Fruit fly (Drosophila melanogaster) whole organism, embryonic: Measurements from ENCODE around the gene Fie.

Experiments used
- Adf1 ChIP-seq: fragments of 200-800 bp; sonication (Bioruptor generic); IDR thresholded peaks from 2 replicates; pipeline ENCODE4 v1.3.6; 2022; ENCODE audit warnings: missing biosample characterization, missing genetic modification characterization
- Asciz ChIP-seq: fragments of 200-800 bp; sonication (Bioruptor generic); optimal IDR thresholded peaks from 2 replicates; lab custom pipeline; 2017; ENCODE audit warnings: missing biosample characterization, mild to moderate bottlenecking, missing genetic modification characterization, missing genetic modification reagents
- Atf6 ChIP-seq: fragments of 200-800 bp; sonication (Bioruptor generic); IDR thresholded peaks from 2 replicates; pipeline ENCODE4 v1.3.6; 2022; ENCODE audit warnings: missing biosample characterization, missing genetic modification characterization
- CG10147 ChIP-seq: fragments of 200-800 bp; sonication (Bioruptor generic); optimal IDR thresholded peaks from 2 replicates; lab custom pipeline; 2019; ENCODE audit warnings: missing biosample characterization, mild to moderate bottlenecking, missing genetic modification characterization, moderate library complexity
- CG10959 ChIP-seq: fragments of 200-800 bp; sonication (Bioruptor generic); IDR thresholded peaks from 2 replicates; pipeline ENCODE4 v1.3.6; 2022; ENCODE audit warnings: missing biosample characterization, missing genetic modification characterization
- CG11504 ChIP-seq: fragments of 200-800 bp; sonication (Bioruptor generic); optimal IDR thresholded peaks from 3 replicates; lab custom pipeline; 2019; ENCODE audit warnings: missing biosample characterization, mild to moderate bottlenecking, missing genetic modification characterization, moderate library complexity
- CG11560 ChIP-seq: fragments of 200-800 bp; sonication (Bioruptor generic); IDR thresholded peaks from 3 replicates; pipeline ENCODE4 v1.3.6; 2022; ENCODE audit warnings: missing biosample characterization, missing genetic modification characterization
- CG12155 ChIP-seq: fragments of 200-800 bp; sonication (Bioruptor generic); optimal IDR thresholded peaks from 3 replicates; lab custom pipeline; 2016; ENCODE audit warnings: missing biosample characterization, missing genetic modification characterization
- CG12236 ChIP-seq: fragments of 200-800 bp; sonication (Bioruptor generic); optimal IDR thresholded peaks from 2 replicates; lab custom pipeline; 2016; ENCODE audit warnings: missing biosample characterization, missing genetic modification characterization
- CG14710 ChIP-seq: fragments of 200-800 bp; sonication (Bioruptor generic); optimal IDR thresholded peaks from 3 replicates; lab custom pipeline; 2019; ENCODE audit warnings: missing biosample characterization, mild to moderate bottlenecking, missing genetic modification characterization, moderate library complexity
- CG14965 ChIP-seq: fragments of 200-800 bp; sonication (Bioruptor generic); optimal IDR thresholded peaks from 2 replicates; lab custom pipeline; 2016; ENCODE audit warnings: missing biosample characterization, missing genetic modification characterization, borderline replicate concordance
- CG17186 ChIP-seq: fragments of 200-800 bp; sonication (Bioruptor generic); optimal IDR thresholded peaks from 3 replicates; lab custom pipeline; 2017; ENCODE audit warnings: missing biosample characterization, missing genetic modification reagents, missing genetic modification characterization
- CG2116 ChIP-seq: fragments of 200-800 bp; sonication (Bioruptor generic); optimal IDR thresholded peaks from 3 replicates; lab custom pipeline; 2018; ENCODE audit warnings: missing biosample characterization, mild to moderate bottlenecking, missing genetic modification characterization
- CG2889 ChIP-seq: fragments of 200-800 bp; sonication (Bioruptor generic); IDR thresholded peaks from 3 replicates; pipeline ENCODE4 v1.3.6; 2022; ENCODE audit warnings: missing biosample characterization, missing genetic modification characterization
- CG4282 ChIP-seq: fragments of 200-800 bp; sonication (Bioruptor generic); optimal IDR thresholded peaks from 2 replicates; lab custom pipeline; 2016; ENCODE audit warnings: missing biosample characterization, missing genetic modification characterization
- CG4328 ChIP-seq: fragments of 200-800 bp; sonication (Bioruptor generic); optimal IDR thresholded peaks from 3 replicates; lab custom pipeline; 2017; ENCODE audit warnings: missing biosample characterization, missing genetic modification reagents, missing genetic modification characterization
- CG5245 ChIP-seq: fragments of 200-800 bp; sonication (Bioruptor generic); optimal IDR thresholded peaks from 3 replicates; lab custom pipeline; 2016; ENCODE audit warnings: missing biosample characterization, missing genetic modification characterization
- CG5953 ChIP-seq: fragments of 200-800 bp; sonication (Bioruptor generic); IDR thresholded peaks from 2 replicates; pipeline ENCODE4 v1.3.6; 2022; ENCODE audit warnings: missing biosample characterization, missing genetic modification characterization
- CG6175 ChIP-seq: fragments of 200-800 bp; sonication (Bioruptor generic); IDR thresholded peaks from 3 replicates; pipeline ENCODE4 v1.3.6; 2022; ENCODE audit warnings: missing biosample characterization, missing genetic modification characterization
- CG8281 ChIP-seq: fragments of 200-800 bp; sonication (Bioruptor generic); optimal IDR thresholded peaks from 2 replicates; lab custom pipeline; 2018; ENCODE audit warnings: missing biosample characterization, mild to moderate bottlenecking, missing genetic modification characterization, moderate library complexity
- CG9215 ChIP-seq: fragments of 200-800 bp; sonication (Bioruptor generic); IDR thresholded peaks from 2 replicates; pipeline ENCODE4 v1.3.6; 2022; ENCODE audit warnings: missing biosample characterization, missing genetic modification characterization
- Dad ChIP-seq: fragments of 200-800 bp; sonication (Bioruptor generic); optimal IDR thresholded peaks from 3 replicates; lab custom pipeline; 2016; ENCODE audit warnings: missing biosample characterization, missing genetic modification characterization
- Deaf1 ChIP-seq: fragments of 200-800 bp; optimal IDR thresholded peaks from 3 replicates; lab custom pipeline; 2019; ENCODE audit warnings: missing biosample characterization, mild to moderate bottlenecking, missing genetic modification characterization, moderate library complexity
- Dref ChIP-seq: fragments of 200-800 bp; sonication (Bioruptor generic); IDR thresholded peaks from 2 replicates; pipeline ENCODE4 v1.3.6; 2022; ENCODE audit warnings: missing biosample characterization, missing genetic modification characterization
- Gug ChIP-seq: fragments of 200-800 bp; sonication (Bioruptor generic); IDR thresholded peaks from 4 replicates; pipeline ENCODE4 v1.3.6; 2022; ENCODE audit warnings: missing biosample characterization, missing genetic modification characterization
- Hey ChIP-seq: fragments of 200-800 bp; sonication (Bioruptor generic); optimal IDR thresholded peaks from 3 replicates; lab custom pipeline; 2018; ENCODE audit warnings: missing biosample characterization, mild to moderate bottlenecking, missing genetic modification characterization
- HmgD ChIP-seq: fragments of 200-800 bp; sonication (Bioruptor generic); optimal IDR thresholded peaks from 3 replicates; lab custom pipeline; 2016; ENCODE audit warnings: missing biosample characterization, missing genetic modification characterization
- Meics ChIP-seq: fragments of 200-800 bp; sonication (Bioruptor generic); optimal IDR thresholded peaks from 2 replicates; lab custom pipeline; 2017; ENCODE audit warnings: missing biosample characterization, mild to moderate bottlenecking, missing genetic modification characterization
- Poxn ChIP-seq: fragments of 200-800 bp; sonication (Bioruptor generic); IDR thresholded peaks from 2 replicates; pipeline ENCODE4 v1.3.6; 2022; ENCODE audit warnings: missing biosample characterization, missing genetic modification characterization
- Ptx1 ChIP-seq: fragments of 200-800 bp; sonication (Bioruptor generic); IDR thresholded peaks from 2 replicates; pipeline ENCODE4 v1.3.6; 2022; ENCODE audit warnings: missing biosample characterization, missing genetic modification characterization
- Stat92E ChIP-seq, 3 experiments: fragments of >200 bp in 2 of 3; fragments of 200-800 bp in 1 of 3; sonication (Bioruptor generic) in 1 of 3; optimal IDR thresholded peaks; 2 replicates each; lab custom pipeline; 2017 to 2019; ENCODE audit warnings: missing biosample characterization in 3 of 3, missing genetic modification characterization in 3 of 3, mild to moderate bottlenecking in 1 of 3, moderate library complexity in 1 of 3
- cas ChIP-seq: fragments of 200-800 bp; sonication (Bioruptor generic); IDR thresholded peaks from 2 replicates; pipeline ENCODE4 v1.3.6; 2022; ENCODE audit warnings: missing biosample characterization, missing genetic modification characterization
- caup ChIP-seq: fragments of 200-800 bp; sonication (Bioruptor generic); optimal IDR thresholded peaks from 3 replicates; lab custom pipeline; 2017; ENCODE audit warnings: missing biosample characterization, mild to moderate bottlenecking, missing genetic modification characterization, moderate library complexity; ENCODE audit not compliant: severe bottlenecking
- ci ChIP-seq: fragments of 200-800 bp; sonication (Bioruptor generic); IDR thresholded peaks from 3 replicates; pipeline ENCODE4 v1.3.6; 2022; ENCODE audit warnings: missing biosample characterization, missing genetic modification characterization
- corto ChIP-seq: fragments of 200-800 bp; sonication (Bioruptor generic); optimal IDR thresholded peaks from 2 replicates; lab custom pipeline; 2016; ENCODE audit warnings: missing biosample characterization, mild to moderate bottlenecking, missing genetic modification characterization, moderate library complexity
- danr ChIP-seq: fragments of 200-800 bp; sonication (Bioruptor generic); IDR thresholded peaks from 2 replicates; pipeline ENCODE4 v1.3.6; 2022; ENCODE audit warnings: missing biosample characterization, missing genetic modification characterization
- gem ChIP-seq: fragments of 200-800 bp; sonication (Bioruptor generic); optimal IDR thresholded peaks from 2 replicates; lab custom pipeline; 2019; ENCODE audit warnings: missing biosample characterization, mild to moderate bottlenecking, missing genetic modification characterization, moderate library complexity
- gsb-n ChIP-seq: fragments of 200-800 bp; sonication (Bioruptor generic); optimal IDR thresholded peaks from 3 replicates; lab custom pipeline; 2018; ENCODE audit warnings: missing biosample characterization, mild to moderate bottlenecking, missing genetic modification characterization
- h ChIP-seq: fragments of >200 bp; optimal IDR thresholded peaks from 2 replicates; lab custom pipeline; 2017
- hth ChIP-seq: fragments of >200 bp; optimal IDR thresholded peaks from 2 replicates; lab custom pipeline; 2017; ENCODE audit warnings: inconsistent platforms
- insv ChIP-seq, 2 experiments: fragments of 200-800 bp; sonication (Bioruptor generic); optimal IDR thresholded peaks; 3 replicates each; lab custom pipeline; 2016 to 2018; ENCODE audit warnings: missing biosample characterization in 2 of 2, missing genetic modification characterization in 2 of 2
- luna ChIP-seq: fragments of 200-800 bp; sonication (Bioruptor generic); optimal IDR thresholded peaks from 2 replicates; lab custom pipeline; 2016; ENCODE audit warnings: missing biosample characterization, missing genetic modification characterization
- nau ChIP-seq: fragments of 200-800 bp; sonication (Bioruptor generic); optimal IDR thresholded peaks from 3 replicates; lab custom pipeline; 2017; ENCODE audit warnings: missing biosample characterization, mild to moderate bottlenecking, missing genetic modification characterization, missing genetic modification reagents
- pb ChIP-seq: fragments of 200-800 bp; sonication (Bioruptor generic); optimal IDR thresholded peaks from 3 replicates; lab custom pipeline; 2016; ENCODE audit warnings: missing biosample characterization, missing genetic modification characterization
- pho ChIP-seq: fragments of 200-800 bp; sonication (Bioruptor generic); optimal IDR thresholded peaks from 2 replicates; lab custom pipeline; 2016; ENCODE audit warnings: missing biosample characterization, missing genetic modification characterization
- ro ChIP-seq: fragments of 200-800 bp; sonication (Bioruptor generic); IDR thresholded peaks from 2 replicates; pipeline ENCODE4 v1.3.6; 2022; ENCODE audit warnings: missing biosample characterization, missing genetic modification characterization
- sob ChIP-seq: fragments of 200-800 bp; sonication (Bioruptor generic); IDR thresholded peaks from 2 replicates; pipeline ENCODE4 v1.3.6; 2022; ENCODE audit warnings: missing biosample characterization, missing genetic modification characterization
- sug ChIP-seq: fragments of 200-800 bp; optimal IDR thresholded peaks from 2 replicates; lab custom pipeline; 2019; ENCODE audit warnings: missing biosample characterization, mild to moderate bottlenecking, missing genetic modification characterization, moderate library complexity
- vnd ChIP-seq: fragments of 200-800 bp; sonication (Bioruptor generic); IDR thresholded peaks from 3 replicates; pipeline ENCODE4 v1.3.6; 2022; ENCODE audit warnings: missing biosample characterization, missing genetic modification characterization; ENCODE audit not compliant: partially characterized antibody
- wor ChIP-seq: fragments of 200-800 bp; sonication (Bioruptor generic); IDR thresholded peaks from 2 replicates; pipeline ENCODE4 v1.3.6; 2022; ENCODE audit warnings: missing biosample characterization, missing genetic modification characterization
- yki ChIP-seq: fragments of >200 bp; optimal IDR thresholded peaks from 3 replicates; lab custom pipeline; 2018

Fie gene

DNA sequence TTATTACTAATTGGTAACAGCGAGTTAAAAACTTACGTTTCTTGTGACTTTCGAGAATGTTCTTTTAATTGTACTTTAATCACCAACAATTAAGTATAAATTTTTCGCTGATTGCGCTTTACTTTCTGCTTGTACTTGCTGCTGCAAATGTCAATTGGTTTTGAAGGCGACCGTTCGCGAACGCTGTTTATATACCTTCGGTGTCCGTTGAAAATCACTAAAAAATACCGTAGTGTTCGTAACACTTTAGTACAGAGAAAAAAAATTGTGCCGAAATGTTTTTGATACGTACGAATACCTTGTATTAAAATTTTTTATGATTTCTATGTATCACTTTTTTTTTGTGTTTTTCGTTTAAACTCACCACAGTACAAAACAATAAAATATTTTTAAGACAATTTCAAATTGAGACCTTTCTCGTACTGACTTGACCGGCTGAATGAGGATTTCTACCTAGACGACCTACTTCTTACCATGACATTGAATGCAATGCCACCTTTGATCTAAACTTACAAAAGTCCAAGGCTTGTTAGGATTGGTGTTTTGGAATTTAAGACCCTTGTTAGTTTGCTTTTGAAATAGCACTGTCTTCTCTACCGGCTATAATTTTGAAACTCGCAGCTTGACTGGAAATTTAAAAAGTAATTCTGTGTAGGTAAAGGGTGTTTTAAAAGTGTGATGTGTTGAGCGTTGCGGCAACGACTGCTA, 10.3 kb downstream of the Fie start, which contains the start of gene Ubi-p63E (continued):
- no peak for TF ChIP-seq CG6175 (GFP tag; lab: Robert Waterston, UW)
- no peak for TF ChIP-seq danr (GFP tag; lab: Robert Waterston, UW)
- TF ChIP-seq CG2116: peak; percentile 33
- TF ChIP-seq CG4282 (GFP tag; lab: Kevin White, UChicago): peak; percentile 42
- TF ChIP-seq ro: no peak
- TF ChIP-seq Ptx1 (GFP tag; lab: Robert Waterston, UW): no peak
- no peak for TF ChIP-seq cas
- TF ChIP-seq h (lab: Kevin White, UChicago): no peak
- TF ChIP-seq CG5953: no peak
- peak; percentile 40; the same call in 2 of the 4 replicates for TF ChIP-seq Gug (GFP tag; lab: Robert Waterston, UW)
- TF ChIP-seq Asciz (GFP tag; lab: Kevin White, UChicago): peak; percentile 30
- TF ChIP-seq wor: no peak
- no peak for TF ChIP-seq ci (GFP tag; lab: Robert Waterston, UW)
- TF ChIP-seq CG10959 (GFP tag; lab: Robert Waterston, UW): no peak
- TF ChIP-seq CG10147 (GFP tag; lab: Kevin White, UChicago): peak; percentile 2
- TF ChIP-seq CG12155: peak; percentile 68
- peak; percentile 57 for TF ChIP-seq CG11504
- TF ChIP-seq Hey (tag; lab: Kevin White, UChicago): no peak
- peak; percentile 72 for TF ChIP-seq Meics (GFP tag; lab: Kevin White, UChicago)
- no peak for TF ChIP-seq hth (lab: Kevin White, UChicago)
- peak; percentile 49 for TF ChIP-seq luna
- TF ChIP-seq HmgD: peak; percentile 39
- no peak for TF ChIP-seq Dref (GFP tag; lab: Robert Waterston, UW)
- peak; percentile 61 for TF ChIP-seq CG12236
- no peak for TF ChIP-seq corto
- TF ChIP-seq Stat92E (GFP tag; optimal IDR thresholded peaks at IDR 0.05; lab: Kevin White, UChicago): peak in 1 of 3 experiments; percentile 50
- TF ChIP-seq CG2889 (GFP tag; lab: Robert Waterston, UW): no peak
- peak; percentile 12 for TF ChIP-seq sug (tag; lab: Kevin White, UChicago)
- TF ChIP-seq gem (tag; lab: Kevin White, UChicago): peak; percentile 79
- peak; percentile 80 for TF ChIP-seq pho
- no peak for TF ChIP-seq Atf6
- peak; percentile 1 for TF ChIP-seq CG5245 (GFP tag; lab: Kevin White, UChicago)
- TF ChIP-seq CG8281: peak; percentile 26
- peak; percentile 50 for TF ChIP-seq gsb-n (tag; lab: Kevin White, UChicago)
- no peak for TF ChIP-seq Adf1 (GFP tag; lab: Robert Waterston, UW)
- TF ChIP-seq CG14965 (GFP tag; lab: Kevin White, UChicago): no peak
- TF ChIP-seq yki (lab: Kevin White, UChicago): no peak
- TF ChIP-seq Deaf1 (tag; lab: Kevin White, UChicago): no peak
- TF ChIP-seq CG17186 (GFP tag; lab: Kevin White, UChicago): no peak
- peak; percentile 37 for TF ChIP-seq Dad (GFP tag; lab: Kevin White, UChicago)
- TF ChIP-seq sob (GFP tag; lab: Robert Waterston, UW): no peak
- no peak for TF ChIP-seq nau (GFP tag; lab: Kevin White, UChicago)
- peak; percentile 60 for TF ChIP-seq pb (GFP tag; lab: Kevin White, UChicago)
- TF ChIP-seq Poxn (GFP tag; lab: Robert Waterston, UW): no peak
- TF ChIP-seq CG9215: no peak
- no peak for TF ChIP-seq CG11560 (tag; lab: Robert Waterston, UW)
- no peak for TF ChIP-seq CG4328
- peak; percentile 67 for TF ChIP-seq CG14710 (tag; lab: Kevin White, UChicago)
- no peak for TF ChIP-seq vnd
- TF ChIP-seq insv (GFP tag; optimal IDR thresholded peaks at IDR 0.05; lab: Kevin White, UChicago): peak in 1 of 2 experiments; percentile 35
- peak; percentile 62 for TF ChIP-seq caup (GFP tag; lab: Kevin White, UChicago)
